Fruit fly (Drosophila melanogaster) S2 (cell line): ENCODE data around the gene Rgl.

ENCODE experiments used
- CG8478 ChIP-seq: fragments of >200 bp; optimal IDR thresholded peaks from 2 replicates; lab custom pipeline; 2018
- CTCF ChIP-seq, 2 experiments: fragments of >200 bp; optimal IDR thresholded peaks; 2 replicates each; lab custom pipeline; 2018

Rgl gene

dm6 chr3L:13904426-13904825, 20.7 kb downstream of the Rgl start:
- TF ChIP-seq CTCF (optimal IDR thresholded peaks at IDR 0.05; lab: Kevin White, UChicago) (no peak), CG8478 (lab: Kevin White, UChicago) (no peak)

dm6 chr3L:13904021-13904325, 21.2 kb downstream of the Rgl start:
- TF ChIP-seq CTCF (optimal IDR thresholded peaks at IDR 0.05; lab: Kevin White, UChicago) (no peak), CG8478 (lab: Kevin White, UChicago) (no peak)

dm6 chr3L:13903186-13904020, 21.7 kb downstream of the Rgl start, which contains the start of gene dysc:
dysc (minus strand) TSS chr3L:13903236.
- no peak for TF ChIP-seq CG8478 (lab: Kevin White, UChicago)
- TF ChIP-seq CTCF (optimal IDR thresholded peaks at IDR 0.05; lab: Kevin White, UChicago): no peak

dm6 chr3L:13900635-13901034, 24.5 kb downstream of the Rgl start:
- TF ChIP-seq CTCF (optimal IDR thresholded peaks at IDR 0.05; lab: Kevin White, UChicago): no peak
- TF ChIP-seq CG8478 (lab: Kevin White, UChicago): no peak

dm6 chr3L:13887092-13887491, 38.0 kb downstream of the Rgl start:
- TF ChIP-seq CTCF (optimal IDR thresholded peaks at IDR 0.05; lab: Kevin White, UChicago) (no peak), CG8478 (lab: Kevin White, UChicago) (no peak)

- TF ChIP-seq CG8478 (lab: Kevin White, UChicago) (no peak), CTCF (optimal IDR thresholded peaks at IDR 0.05; lab: Kevin White, UChicago) (no peak)
These were observed 40.6 kb downstream of the Rgl start for dm6 chr3L:13884460-13885056.

dm6 chr3L:13882532-13882931, 42.6 kb downstream of the Rgl start:
- TF ChIP-seq CTCF (optimal IDR thresholded peaks at IDR 0.05; lab: Kevin White, UChicago) (no peak), CG8478 (lab: Kevin White, UChicago) (no peak)

dm6 chr3L:13881555-13881954, 43.6 kb downstream of the Rgl start:
- no peak for TF ChIP-seq CG8478 (lab: Kevin White, UChicago)
- no peak for TF ChIP-seq CTCF (optimal IDR thresholded peaks at IDR 0.05; lab: Kevin White, UChicago)

dm6 chr3L:13878729-13879128, 46.4 kb downstream of the Rgl start, which contains the start of gene CG13737:
CG13737 (plus strand) TSS chr3L:13878994.
- TF ChIP-seq CG8478 (lab: Kevin White, UChicago) (no peak), CTCF (optimal IDR thresholded peaks at IDR 0.05; lab: Kevin White, UChicago) (no peak)

dm6 chr3L:13877904-13878303, 47.2 kb downstream of the Rgl start:
- TF ChIP-seq CTCF (optimal IDR thresholded peaks at IDR 0.05; lab: Kevin White, UChicago) (no peak), CG8478 (lab: Kevin White, UChicago) (no peak)

- TF ChIP-seq CTCF (optimal IDR thresholded peaks at IDR 0.05; lab: Kevin White, UChicago): no peak
- no peak for TF ChIP-seq CG8478 (lab: Kevin White, UChicago)
These were observed 48.2 kb downstream of the Rgl start for dm6 chr3L:13876967-13877366.

- TF ChIP-seq CG8478 (lab: Kevin White, UChicago) (no peak), CTCF (optimal IDR thresholded peaks at IDR 0.05; lab: Kevin White, UChicago) (no peak)
These were observed 58.4 kb downstream of the Rgl start, which contains the start of gene CG8745 for dm6 chr3L:13866780-13867179. CG8745 (minus strand) TSS chr3L:13866905.

- TF ChIP-seq CG8478 (lab: Kevin White, UChicago): no peak
These were observed 58.9 kb downstream of the Rgl start for dm6 chr3L:13866270-13866669.

dm6 chr3L:13865484-13865883, 59.7 kb downstream of the Rgl start:
- TF ChIP-seq CTCF (optimal IDR thresholded peaks at IDR 0.05; lab: Kevin White, UChicago): no peak
- TF ChIP-seq CG8478 (lab: Kevin White, UChicago): no peak

- TF ChIP-seq CG8478 (lab: Kevin White, UChicago): no peak
- no peak for TF ChIP-seq CTCF (optimal IDR thresholded peaks at IDR 0.05; lab: Kevin White, UChicago)
These were observed 60.6 kb downstream of the Rgl start for dm6 chr3L:13864568-13864967.
